Fruit fly (Drosophila melanogaster) whole organism, prepupa: ENCODE measurements around the gene CG15358.
A peak's percentile ranks its signal among the peaks of the same experiment; 100 is the strongest.

Experiments
- CG11762 ChIP-seq: fragments of 200-800 bp; sonication (Bioruptor generic); optimal IDR thresholded peaks from 3 replicates; lab custom pipeline; 2016; ENCODE audit warnings: missing biosample characterization, missing genetic modification characterization; ENCODE audit not compliant: insufficient read depth
- CG11902 ChIP-seq: fragments of 200-800 bp; sonication (Bioruptor generic); optimal IDR thresholded peaks from 3 replicates; lab custom pipeline; 2016; ENCODE audit warnings: missing biosample characterization, missing genetic modification characterization
- CG15336 ChIP-seq: fragments of 200-800 bp; sonication (Bioruptor generic); IDR thresholded peaks from 2 replicates; pipeline ENCODE4 v1.3.6; 2022; ENCODE audit warnings: missing biosample characterization, missing genetic modification characterization
- CG31627 ChIP-seq: fragments of 200-800 bp; sonication (Bioruptor generic); optimal IDR thresholded peaks from 3 replicates; lab custom pipeline; 2016; ENCODE audit warnings: missing biosample characterization, missing genetic modification characterization
- CG34406 ChIP-seq: fragments of 200-800 bp; sonication (Bioruptor generic); optimal IDR thresholded peaks from 3 replicates; lab custom pipeline; 2016; ENCODE audit warnings: missing biosample characterization, missing genetic modification characterization
- Ets96B ChIP-seq: fragments of 200-800 bp; optimal IDR thresholded peaks from 2 replicates; lab custom pipeline; 2019; ENCODE audit warnings: missing biosample characterization, mild to moderate bottlenecking, missing genetic modification characterization, moderate library complexity
- Hr39 ChIP-seq: fragments of 200-800 bp; sonication (Bioruptor generic); optimal IDR thresholded peaks from 2 replicates; lab custom pipeline; 2016; ENCODE audit warnings: missing biosample characterization, missing genetic modification characterization
- Lpt ChIP-seq: fragments of 200-800 bp; sonication (Bioruptor generic); optimal IDR thresholded peaks from 3 replicates; lab custom pipeline; 2016; ENCODE audit warnings: missing biosample characterization, missing genetic modification characterization
- acj6 ChIP-seq: fragments of 200-800 bp; sonication (Bioruptor generic); optimal IDR thresholded peaks from 3 replicates; lab custom pipeline; 2016; ENCODE audit warnings: missing biosample characterization, missing genetic modification characterization
- dsx ChIP-seq: fragments of 200-800 bp; optimal IDR thresholded peaks from 3 replicates; lab custom pipeline; 2019; ENCODE audit warnings: missing biosample characterization, mild to moderate bottlenecking, missing genetic modification characterization, moderate library complexity; ENCODE audit not compliant: poor library complexity, severe bottlenecking
- esn ChIP-seq: fragments of 200-800 bp; sonication (Bioruptor generic); optimal IDR thresholded peaks from 2 replicates; lab custom pipeline; 2016; ENCODE audit warnings: missing biosample characterization, mild to moderate bottlenecking, missing genetic modification characterization, moderate library complexity
- fd85E ChIP-seq: fragments of 200-800 bp; sonication (Bioruptor generic); optimal IDR thresholded peaks from 3 replicates; lab custom pipeline; 2016; ENCODE audit warnings: missing biosample characterization, missing genetic modification characterization
- pdm3 ChIP-seq: fragments of 200-800 bp; sonication (Bioruptor generic); optimal IDR thresholded peaks from 3 replicates; lab custom pipeline; 2016; ENCODE audit warnings: missing biosample characterization, missing genetic modification characterization
- svp ChIP-seq: fragments of 200-800 bp; sonication (Bioruptor generic); peaks from one replicate; lab custom pipeline; 2016; ENCODE audit warnings: missing biosample characterization, missing genetic modification characterization

DNA sequence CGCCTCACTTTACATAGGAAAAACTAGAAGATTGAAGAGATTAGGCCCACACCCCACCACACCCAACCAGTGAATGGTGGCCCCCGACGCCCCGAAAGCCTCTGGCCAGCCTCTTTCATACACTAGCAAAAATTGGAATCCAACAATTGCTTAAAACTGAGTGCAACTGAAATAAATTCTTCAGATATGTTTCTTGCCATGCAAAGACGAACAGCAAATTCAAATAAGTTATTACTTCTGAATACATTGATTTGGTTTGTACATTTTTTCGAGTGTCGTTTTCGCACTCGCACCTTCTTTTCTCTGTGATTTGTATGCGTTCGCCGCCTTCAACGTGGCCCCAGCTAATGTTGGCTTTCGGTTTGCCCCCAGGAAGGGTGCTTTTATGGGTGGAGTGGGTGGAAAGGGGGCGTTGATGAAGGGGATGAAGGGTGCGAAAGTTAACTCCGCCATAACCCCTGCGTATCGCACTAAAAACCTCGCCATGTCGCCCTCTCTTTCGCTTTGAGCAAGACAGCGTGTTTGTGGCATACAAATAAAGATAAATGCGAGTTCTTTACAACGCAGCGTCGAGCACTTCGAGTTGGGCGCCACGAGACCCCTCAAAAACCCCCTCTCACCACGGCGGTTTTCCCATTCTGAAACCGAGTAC lies 45.2 kb downstream of the CG15358 start:
- TF ChIP-seq fd85E (GFP tag; lab: Kevin White, UChicago) (no peak), esn (GFP tag; lab: Kevin White, UChicago) (no peak), Lpt (GFP tag; lab: Kevin White, UChicago) (no peak), CG15336 (GFP tag; lab: Robert Waterston, UW) (no peak), acj6 (no peak), dsx (GFP tag; lab: Kevin White, UChicago) (no peak), CG31627 (GFP tag; lab: Kevin White, UChicago) (no peak), svp (GFP tag; lab: Kevin White, UChicago) (peak; percentile 59), pdm3 (GFP tag; lab: Kevin White, UChicago) (no peak), Ets96B (peak; percentile 1), CG11762 (GFP tag; lab: Kevin White, UChicago) (no peak), CG34406 (GFP tag; lab: Kevin White, UChicago) (no peak), CG11902 (GFP tag; lab: Kevin White, UChicago) (no peak), Hr39 (GFP tag; lab: Kevin White, UChicago) (no peak)
